Fruit fly (Drosophila melanogaster) whole organism, embryonic: ENCODE data around the gene CG2611.

Source experiments
- BEAF-32 ChIP-seq: fragments of 200-800 bp; sonication (Bioruptor generic); optimal IDR thresholded peaks from 3 replicates; lab custom pipeline; 2017; ENCODE audit warnings: missing biosample characterization, missing genetic modification characterization, mild to moderate bottlenecking, moderate library complexity, missing genetic modification reagents
- CG11504 ChIP-seq: fragments of 200-800 bp; sonication (Bioruptor generic); optimal IDR thresholded peaks from 3 replicates; lab custom pipeline; 2019; ENCODE audit warnings: missing biosample characterization, mild to moderate bottlenecking, missing genetic modification characterization, moderate library complexity
- CG12769 ChIP-seq: fragments of 200-800 bp; sonication (Bioruptor generic); optimal IDR thresholded peaks from 2 replicates; lab custom pipeline; 2019; ENCODE audit warnings: missing biosample characterization, mild to moderate bottlenecking, missing genetic modification characterization, moderate library complexity
- CG13123 ChIP-seq: fragments of 200-800 bp; sonication (Bioruptor generic); optimal IDR thresholded peaks from 2 replicates; lab custom pipeline; 2016; ENCODE audit warnings: missing biosample characterization, missing genetic modification characterization
- CG13296 ChIP-seq: fragments of 200-800 bp; sonication (Bioruptor generic); optimal IDR thresholded peaks from 3 replicates; lab custom pipeline; 2018; ENCODE audit warnings: missing biosample characterization, mild to moderate bottlenecking, missing genetic modification characterization
- CG15601 ChIP-seq: fragments of 200-800 bp; sonication (Bioruptor generic); optimal IDR thresholded peaks from 3 replicates; lab custom pipeline; 2019; ENCODE audit warnings: missing biosample characterization, mild to moderate bottlenecking, missing genetic modification characterization, moderate library complexity
- CG17186 ChIP-seq: fragments of 200-800 bp; sonication (Bioruptor generic); optimal IDR thresholded peaks from 3 replicates; lab custom pipeline; 2017; ENCODE audit warnings: missing biosample characterization, missing genetic modification reagents, missing genetic modification characterization
- CG17612 ChIP-seq: fragments of 200-800 bp; sonication (Bioruptor generic); IDR thresholded peaks from 2 replicates; pipeline ENCODE4 v1.3.6; 2022; ENCODE audit warnings: missing biosample characterization, missing genetic modification characterization
- CG18599 ChIP-seq: fragments of 200-800 bp; sonication (Bioruptor generic); optimal IDR thresholded peaks from 3 replicates; lab custom pipeline; 2017; ENCODE audit warnings: missing biosample characterization, missing genetic modification characterization, mild to moderate bottlenecking, moderate library complexity, missing genetic modification reagents
- CG31441 ChIP-seq: fragments of 200-800 bp; sonication (Bioruptor generic); IDR thresholded peaks from 2 replicates; pipeline ENCODE4 v1.3.6; 2022; ENCODE audit warnings: missing biosample characterization, missing genetic modification characterization
- CG33213 ChIP-seq: fragments of 200-800 bp; sonication (Bioruptor generic); optimal IDR thresholded peaks from 3 replicates; lab custom pipeline; 2016; ENCODE audit warnings: missing biosample characterization, missing genetic modification characterization
- CG3847 ChIP-seq: fragments of 200-800 bp; sonication (Bioruptor generic); IDR thresholded peaks from 2 replicates; pipeline ENCODE4 v1.3.6; 2022; ENCODE audit warnings: missing biosample characterization, missing genetic modification characterization
- CG42726 ChIP-seq: fragments of 200-800 bp; sonication (Bioruptor generic); IDR thresholded peaks from 2 replicates; pipeline ENCODE4 v1.3.6; 2022; ENCODE audit warnings: missing biosample characterization, missing genetic modification characterization; ENCODE audit not compliant: partially characterized antibody
- CG6254 ChIP-seq: fragments of 200-800 bp; sonication (Bioruptor generic); optimal IDR thresholded peaks from 3 replicates; lab custom pipeline; 2017; ENCODE audit warnings: mild to moderate bottlenecking, missing biosample characterization, missing genetic modification reagents, missing genetic modification characterization
- CG6272 ChIP-seq: fragments of 200-800 bp; sonication (Bioruptor generic); IDR thresholded peaks from 2 replicates; pipeline ENCODE4 v1.3.6; 2022; ENCODE audit warnings: missing biosample characterization, missing genetic modification characterization
- CG7963 ChIP-seq: fragments of 200-800 bp; sonication (Bioruptor generic); IDR thresholded peaks from 3 replicates; pipeline ENCODE4 v1.3.6; 2022; ENCODE audit warnings: missing biosample characterization, missing genetic modification characterization; ENCODE audit not compliant: partially characterized antibody
- CG8388 ChIP-seq: fragments of 200-800 bp; sonication (Bioruptor generic); optimal IDR thresholded peaks from 2 replicates; lab custom pipeline; 2019; ENCODE audit warnings: missing biosample characterization, mild to moderate bottlenecking, missing genetic modification characterization, moderate library complexity
- CG9727 ChIP-seq: fragments of 200-800 bp; sonication (Bioruptor generic); optimal IDR thresholded peaks from 3 replicates; lab custom pipeline; 2017; ENCODE audit warnings: missing biosample characterization, mild to moderate bottlenecking, missing genetic modification characterization
- CG9797 ChIP-seq: fragments of 200-800 bp; sonication (Bioruptor generic); optimal IDR thresholded peaks from 3 replicates; lab custom pipeline; 2018; ENCODE audit warnings: missing biosample characterization, mild to moderate bottlenecking, missing genetic modification characterization
- Dbx ChIP-seq: fragments of 200-800 bp; sonication (Bioruptor generic); IDR thresholded peaks from 3 replicates; pipeline ENCODE4 v1.3.6; 2022; ENCODE audit warnings: missing biosample characterization, missing genetic modification characterization
- Ets97D ChIP-seq: fragments of 200-800 bp; sonication (Bioruptor generic); optimal IDR thresholded peaks from 3 replicates; lab custom pipeline; 2016; ENCODE audit warnings: missing biosample characterization, missing genetic modification characterization
- Hmr ChIP-seq: fragments of 200-800 bp; sonication (Bioruptor generic); optimal IDR thresholded peaks from 3 replicates; lab custom pipeline; 2017; ENCODE audit warnings: mild to moderate bottlenecking, missing biosample characterization, missing genetic modification reagents, missing genetic modification characterization
- MBD-R2 ChIP-seq: fragments of 200-800 bp; sonication (Bioruptor generic); IDR thresholded peaks from 2 replicates; pipeline ENCODE4 v1.3.6; 2022; ENCODE audit warnings: missing biosample characterization, missing genetic modification characterization
- Med ChIP-seq: fragments of 200-800 bp; sonication (Bioruptor generic); peaks from one replicate; lab custom pipeline; 2016; ENCODE audit warnings: missing biosample characterization, missing genetic modification characterization, mild to moderate bottlenecking, inconsistent platforms, moderate library complexity
- NC2α ChIP-seq: fragments of 200-800 bp; sonication (Bioruptor generic); optimal IDR thresholded peaks from 2 replicates; lab custom pipeline; 2016; ENCODE audit warnings: missing biosample characterization, missing genetic modification characterization
- NC2β ChIP-seq: fragments of 200-800 bp; sonication (Bioruptor generic); optimal IDR thresholded peaks from 2 replicates; lab custom pipeline; 2016; ENCODE audit warnings: missing biosample characterization, missing genetic modification characterization
- Pdp1 ChIP-seq, 2 experiments: fragments of 200-800 bp; sonication (Bioruptor generic); optimal IDR thresholded peaks; 3 replicates each; lab custom pipeline; 2016; ENCODE audit warnings: missing biosample characterization in 2 of 2, missing genetic modification characterization in 2 of 2, mild to moderate bottlenecking in 1 of 2, moderate library complexity in 1 of 2
- Six4 ChIP-seq: fragments of 200-800 bp; sonication (Bioruptor generic); optimal IDR thresholded peaks from 2 replicates; lab custom pipeline; 2016; ENCODE audit warnings: missing biosample characterization, missing genetic modification characterization
- Spps ChIP-seq: fragments of 200-800 bp; sonication (Bioruptor generic); optimal IDR thresholded peaks from 2 replicates; lab custom pipeline; 2018; ENCODE audit warnings: missing biosample characterization, mild to moderate bottlenecking, missing genetic modification characterization
- Stat92E ChIP-seq, 3 experiments: fragments of >200 bp in 2 of 3; fragments of 200-800 bp in 1 of 3; sonication (Bioruptor generic) in 1 of 3; optimal IDR thresholded peaks; 2 replicates each; lab custom pipeline; 2017 to 2019; ENCODE audit warnings: missing biosample characterization in 3 of 3, missing genetic modification characterization in 3 of 3, mild to moderate bottlenecking in 1 of 3, moderate library complexity in 1 of 3
- Usf ChIP-seq: fragments of 200-800 bp; sonication (Bioruptor generic); optimal IDR thresholded peaks from 2 replicates; lab custom pipeline; 2017; ENCODE audit warnings: missing genotype, missing biosample characterization, missing genetic modification characterization
- amos ChIP-seq: fragments of 200-800 bp; sonication (Bioruptor generic); IDR thresholded peaks from 2 replicates; pipeline ENCODE4 v1.3.6; 2022; ENCODE audit warnings: missing biosample characterization, missing genetic modification characterization; ENCODE audit not compliant: partially characterized antibody
- ato ChIP-seq: fragments of 200-800 bp; sonication (Bioruptor generic); IDR thresholded peaks from 2 replicates; pipeline ENCODE4 v1.3.6; 2022; ENCODE audit warnings: missing biosample characterization, missing genetic modification characterization; ENCODE audit not compliant: partially characterized antibody
- bcd ChIP-seq: fragments of 200-800 bp; sonication (Bioruptor generic); optimal IDR thresholded peaks from 2 replicates; lab custom pipeline; 2017; ENCODE audit warnings: missing biosample characterization, mild to moderate bottlenecking, missing genetic modification characterization
- cato ChIP-seq: fragments of 200-800 bp; sonication (Bioruptor generic); optimal IDR thresholded peaks from 2 replicates; lab custom pipeline; 2016; ENCODE audit warnings: missing biosample characterization, missing genetic modification characterization, borderline replicate concordance
- ci ChIP-seq: fragments of 200-800 bp; sonication (Bioruptor generic); IDR thresholded peaks from 3 replicates; pipeline ENCODE4 v1.3.6; 2022; ENCODE audit warnings: missing biosample characterization, missing genetic modification characterization
- fu2 ChIP-seq: fragments of 200-800 bp; sonication (Bioruptor generic); optimal IDR thresholded peaks from 2 replicates; lab custom pipeline; 2016; ENCODE audit warnings: missing biosample characterization, missing genetic modification characterization
- gcm ChIP-seq: fragments of 200-800 bp; sonication (Bioruptor generic); optimal IDR thresholded peaks from 2 replicates; lab custom pipeline; 2019; ENCODE audit warnings: missing biosample characterization, mild to moderate bottlenecking, missing genetic modification characterization, moderate library complexity
- kah ChIP-seq: fragments of 200-800 bp; sonication (Bioruptor generic); optimal IDR thresholded peaks from 2 replicates; lab custom pipeline; 2018; ENCODE audit warnings: missing biosample characterization, mild to moderate bottlenecking, missing genetic modification characterization
- knrl ChIP-seq: fragments of 200-800 bp; sonication (Bioruptor generic); IDR thresholded peaks from 3 replicates; pipeline ENCODE4 v1.3.6; 2022; ENCODE audit warnings: missing biosample characterization, missing genetic modification characterization; ENCODE audit not compliant: partially characterized antibody
- lov ChIP-seq, 2 experiments: fragments of 200-800 bp in 1 of 2; fragments of >200 bp in 1 of 2; sonication (Bioruptor generic) in 1 of 2; IDR thresholded peaks in 1 of 2; optimal IDR thresholded peaks in 1 of 2; 2 replicates in 1 of 2; 3 replicates in 1 of 2; pipeline versions ENCODE4 v1.3.6 to Lab custom; 2017 to 2022; ENCODE audit warnings: missing biosample characterization in 1 of 2, missing genetic modification characterization in 1 of 2
- mld ChIP-seq: fragments of 200-800 bp; sonication (Bioruptor generic); IDR thresholded peaks from 3 replicates; pipeline ENCODE4 v1.3.6; 2022; ENCODE audit warnings: missing biosample characterization, missing genetic modification characterization; ENCODE audit not compliant: partially characterized antibody
- sc ChIP-seq, 3 experiments: fragments of >200 bp in 2 of 3; fragments of 200-800 bp in 1 of 3; sonication (Bioruptor generic) in 1 of 3; optimal IDR thresholded peaks; 2 replicates in 2 of 3; 3 replicates in 1 of 3; lab custom pipeline; 2017; ENCODE audit warnings: mild to moderate bottlenecking in 1 of 3, missing biosample characterization in 1 of 3, missing genetic modification characterization in 1 of 3, missing genetic modification reagents in 1 of 3
- sim ChIP-seq: fragments of 200-800 bp; sonication (Bioruptor generic); IDR thresholded peaks from 2 replicates; pipeline ENCODE4 v1.3.6; 2022; ENCODE audit warnings: missing biosample characterization, missing genetic modification characterization
- stwl ChIP-seq: fragments of 200-800 bp; sonication (Bioruptor generic); optimal IDR thresholded peaks from 3 replicates; lab custom pipeline; 2018; ENCODE audit warnings: missing biosample characterization, mild to moderate bottlenecking, missing genetic modification characterization, moderate library complexity
- trem ChIP-seq: fragments of 200-800 bp; optimal IDR thresholded peaks from 3 replicates; lab custom pipeline; 2019; ENCODE audit warnings: missing biosample characterization, mild to moderate bottlenecking, missing genetic modification characterization, moderate library complexity
- unc-4 ChIP-seq: fragments of 200-800 bp; sonication (Bioruptor generic); IDR thresholded peaks from 2 replicates; pipeline ENCODE4 v1.3.6; 2022; ENCODE audit warnings: missing biosample characterization, missing genetic modification characterization; ENCODE audit not compliant: partially characterized antibody

CG2611 gene

dm6 chr2L:20638413-20638812 is 11.6 kb upstream of the CG2611 start (continued):
- TF ChIP-seq CG8388 (GFP tag; lab: Kevin White, UChicago), result no peak
- TF ChIP-seq CG13123 (GFP tag; lab: Kevin White, UChicago), result no peak
- no peak for TF ChIP-seq gcm (GFP tag; lab: Kevin White, UChicago)
- TF ChIP-seq CG13296 (GFP tag; lab: Kevin White, UChicago), result no peak
- TF ChIP-seq trem, result peak; percentile 68
- TF ChIP-seq fu2 (GFP tag; lab: Kevin White, UChicago), result no peak
- TF ChIP-seq sc (optimal IDR thresholded peaks at IDR 0.05; lab: Kevin White, UChicago), result no peak
- TF ChIP-seq sc (GFP tag; optimal IDR thresholded peaks at IDR 0.05; lab: Kevin White, UChicago), result peak; percentile 25
- peak in 1 of 3 experiments; percentile 36 for TF ChIP-seq Stat92E (GFP tag; optimal IDR thresholded peaks at IDR 0.05; lab: Kevin White, UChicago)
- TF ChIP-seq CG3847 (GFP tag; lab: Robert Waterston, UW), result peak; percentile 72
- TF ChIP-seq Hmr (GFP tag; lab: Kevin White, UChicago), result peak; percentile 76
- no peak for TF ChIP-seq CG6272 (GFP tag; lab: Robert Waterston, UW)
- TF ChIP-seq Med, result peak; percentile 79
- peak in 1 of 2 experiments; percentile 37 for TF ChIP-seq Pdp1 (GFP tag; optimal IDR thresholded peaks at IDR 0.05; lab: Kevin White, UChicago)
- TF ChIP-seq BEAF-32, result peak; percentile 29
- TF ChIP-seq knrl (GFP tag; lab: Robert Waterston, UW), result peak; percentile 60
- peak; percentile 66 for TF ChIP-seq Ets97D
- TF ChIP-seq CG18599 (GFP tag; lab: Kevin White, UChicago), result no peak
- no peak for TF ChIP-seq Dbx (GFP tag; lab: Robert Waterston, UW)
- no peak for TF ChIP-seq Six4 (GFP tag; lab: Kevin White, UChicago)
- TF ChIP-seq CG31441, result peak; percentile 29; the same call in 1 of the 2 replicates
- peak; percentile 44; the same call in 1 of the 3 replicates for TF ChIP-seq mld (GFP tag; lab: Robert Waterston, UW)
- TF ChIP-seq CG42726, result 0 out of 2 replicates have a peak, but pooled peaks have one; percentile 36
- no peak for TF ChIP-seq Spps (tag; lab: Kevin White, UChicago)
- TF ChIP-seq CG9797 (GFP tag; lab: Kevin White, UChicago), result peak; percentile 95
- peak; percentile 35 for TF ChIP-seq CG11504 (tag; lab: Kevin White, UChicago)
- no peak for TF ChIP-seq NC2β (GFP tag; lab: Kevin White, UChicago)
- TF ChIP-seq CG17612 (GFP tag; lab: Robert Waterston, UW), result no peak
- TF ChIP-seq CG12769 (tag; lab: Kevin White, UChicago), result peak; percentile 67
- TF ChIP-seq ci (GFP tag; lab: Robert Waterston, UW), result peak; percentile 43; the same call in 1 of the 3 replicates
- TF ChIP-seq stwl (tag; lab: Kevin White, UChicago), result peak; percentile 95
- no peak for TF ChIP-seq cato (GFP tag; lab: Kevin White, UChicago)
- peak; percentile 10 for TF ChIP-seq CG15601
- TF ChIP-seq MBD-R2 (GFP tag; lab: Robert Waterston, UW), result peak; percentile 90
- 0 out of 2 replicates have a peak, but pooled peaks have one; percentile 15 for TF ChIP-seq ato (GFP tag; lab: Robert Waterston, UW)
- TF ChIP-seq lov (optimal IDR thresholded peaks at IDR 0.05; lab: Kevin White, UChicago), result no peak
- TF ChIP-seq lov (GFP tag; IDR thresholded peaks at IDR 0.05; lab: Robert Waterston, UW), result peak; percentile 17; the same call in 1 of the 3 replicates
- TF ChIP-seq CG6254 (GFP tag; lab: Kevin White, UChicago), result peak; percentile 9
- peak; percentile 92 for TF ChIP-seq CG33213 (GFP tag; lab: Kevin White, UChicago)
- peak; percentile 32 for TF ChIP-seq amos (GFP tag; lab: Robert Waterston, UW)
- no peak for TF ChIP-seq NC2α (GFP tag; lab: Kevin White, UChicago)
- TF ChIP-seq kah (GFP tag; lab: Kevin White, UChicago), result peak; percentile 14
- peak; percentile 25 for TF ChIP-seq CG17186 (GFP tag; lab: Kevin White, UChicago)
- peak; percentile 20 for TF ChIP-seq CG9727
- TF ChIP-seq sim, result no peak
- peak; percentile 32; the same call in 1 of the 2 replicates for TF ChIP-seq unc-4 (GFP tag; lab: Robert Waterston, UW)
- peak; percentile 41; the same call in 1 of the 3 replicates for TF ChIP-seq CG7963 (GFP tag; lab: Robert Waterston, UW)
- TF ChIP-seq bcd (GFP tag; lab: Kevin White, UChicago), result peak; percentile 16
- no peak for TF ChIP-seq Usf (GFP tag; lab: Kevin White, UChicago)
